Worm (Caenorhabditis elegans) whole organism, mixed stage, embryonic: ENCODE data around the gene ZK757.1.

Experiments
- elt-1 ChIP-seq: sonication (generic microtip); optimal IDR thresholded peaks from 2 replicates; lab custom pipeline; 2017; ENCODE audit warnings: missing genetic modification characterization, mild to moderate bottlenecking, missing compliant biosample characterization, antibody characterized with exemption, moderate library complexity, borderline replicate concordance; ENCODE audit not compliant: insufficient read depth
- elt-3 ChIP-seq: fragments of 150-350 bp; optimal IDR thresholded peaks from 2 replicates; lab custom pipeline; 2014; ENCODE audit warnings: missing biosample characterization, missing genetic modification characterization
- lin-32 ChIP-seq: fragments of 200-800 bp; sonication (Bioruptor generic); optimal IDR thresholded peaks from 2 replicates; lab custom pipeline; 2018; ENCODE audit warnings: mild to moderate bottlenecking, missing genetic modification characterization, missing compliant biosample characterization
- nhr-12 ChIP-seq: fragments of 150-350 bp; optimal IDR thresholded peaks from 2 replicates; lab custom pipeline; 2014; ENCODE audit warnings: missing biosample characterization, missing genetic modification characterization
- nhr-28 ChIP-seq: fragments of 150-350 bp; optimal IDR thresholded peaks from 2 replicates; lab custom pipeline; 2014; ENCODE audit warnings: missing biosample characterization, missing genetic modification characterization
- nhr-76 ChIP-seq: sonication (generic microtip); optimal IDR thresholded peaks from 2 replicates; lab custom pipeline; 2017; ENCODE audit warnings: missing biosample characterization, missing genetic modification characterization
- snpc-4 ChIP-seq: fragments of 150-350 bp; optimal IDR thresholded peaks from 2 replicates; lab custom pipeline; 2014; ENCODE audit warnings: missing biosample characterization, missing genetic modification characterization

ce11 chrIII:9861470-9862342, 9.2 kb downstream of the ZK757.1 start:
- no peak for TF ChIP-seq elt-3 (tag; lab: Kevin White, UChicago)
- TF ChIP-seq nhr-76 (tag; lab: Kevin White, UChicago) = no peak
- peak; percentile 28 for TF ChIP-seq nhr-28
- TF ChIP-seq snpc-4 (tag; lab: Kevin White, UChicago) = no peak
- peak; percentile 89 for TF ChIP-seq lin-32 (GFP tag; lab: Kevin White, UChicago)
- TF ChIP-seq elt-1 (tag; lab: Kevin White, UChicago) = no peak
- no peak for TF ChIP-seq nhr-12 (tag; lab: Kevin White, UChicago)
